Worm (Caenorhabditis elegans) whole organism, early embryonic: ENCODE measurements around the gene ceh-93.

Experiments
- B0310.2 ChIP-seq: sonication (generic microtip); optimal IDR thresholded peaks from 2 replicates; lab custom pipeline; 2016; ENCODE audit warnings: mild to moderate bottlenecking, missing genetic modification characterization, missing compliant biosample characterization
- F13C5.2 ChIP-seq: sonication (generic microtip); optimal IDR thresholded peaks from 2 replicates; lab custom pipeline; 2017; ENCODE audit warnings: mild to moderate bottlenecking, missing genetic modification characterization, inconsistent platforms, missing compliant biosample characterization
- aly-1 ChIP-seq: sonication (generic microtip); optimal IDR thresholded peaks from 2 replicates; lab custom pipeline; 2016; ENCODE audit warnings: missing genetic modification characterization, missing compliant biosample characterization
- ama-1 ChIP-seq: fragments of 150-350 bp; optimal IDR thresholded peaks from 2 replicates; lab custom pipeline; 2014
- ceh-13 ChIP-seq: fragments of 200-800 bp; sonication (Bioruptor generic); optimal IDR thresholded peaks from 2 replicates; lab custom pipeline; 2018; ENCODE audit warnings: mild to moderate bottlenecking, missing genetic modification characterization, missing compliant biosample characterization
- ceh-36 ChIP-seq: sonication (generic microtip); optimal IDR thresholded peaks from 2 replicates; lab custom pipeline; 2016; ENCODE audit warnings: missing genetic modification characterization, inconsistent platforms, missing compliant biosample characterization
- ets-7 ChIP-seq: sonication (generic microtip); optimal IDR thresholded peaks from 2 replicates; lab custom pipeline; 2016; ENCODE audit warnings: missing genotype, missing genetic modification characterization, missing compliant biosample characterization
- flt-1 ChIP-seq: fragments of 200-800 bp; sonication (Bioruptor generic); IDR thresholded peaks from 2 replicates; pipeline ENCODE4 v1.3.6; 2022; ENCODE audit warnings: missing genetic modification characterization, missing compliant biosample characterization
- hmbx-1 ChIP-seq: sonication (generic microtip); optimal IDR thresholded peaks from 2 replicates; lab custom pipeline; 2016; ENCODE audit warnings: mild to moderate bottlenecking, missing genetic modification characterization, missing compliant biosample characterization
- hmg-4 ChIP-seq: fragments of 200-800 bp; sonication (Bioruptor generic); optimal IDR thresholded peaks from 2 replicates; lab custom pipeline; 2018; ENCODE audit warnings: mild to moderate bottlenecking, missing genetic modification characterization, missing compliant biosample characterization
- hnd-1 ChIP-seq: sonication (generic microtip); optimal IDR thresholded peaks from 2 replicates; lab custom pipeline; 2016; ENCODE audit warnings: missing genetic modification characterization, missing compliant biosample characterization
- pes-1 ChIP-seq: fragments of 200-800 bp; sonication (Bioruptor generic); IDR thresholded peaks from 2 replicates; pipeline ENCODE4 v1.3.6; 2022; ENCODE audit warnings: missing genetic modification reagents, missing genetic modification characterization, missing compliant biosample characterization
- scrt-1 ChIP-seq: fragments of 200-800 bp; sonication (Bioruptor generic); IDR thresholded peaks from 2 replicates; pipeline ENCODE4 v1.3.6; 2022; ENCODE audit warnings: missing genetic modification characterization, missing compliant biosample characterization
- sea-1 ChIP-seq: fragments of 200-800 bp; sonication (Bioruptor generic); conservative IDR thresholded peaks from 2 replicates; pipeline ENCODE4 v1.3.6; 2022; ENCODE audit warnings: missing genetic modification characterization, missing compliant biosample characterization
- tbx-11 ChIP-seq: fragments of 200-800 bp; sonication (Bioruptor generic); IDR thresholded peaks from 2 replicates; pipeline ENCODE4 v1.3.6; 2022; ENCODE audit warnings: missing genetic modification characterization, missing compliant biosample characterization
- tbx-37 ChIP-seq: fragments of 200-800 bp; sonication (Bioruptor generic); conservative IDR thresholded peaks from 2 replicates; pipeline ENCODE4 v1.3.6; 2022; ENCODE audit warnings: missing genetic modification reagents, missing genetic modification characterization, missing compliant biosample characterization
- tra-4 ChIP-seq: sonication (generic microtip); optimal IDR thresholded peaks from 2 replicates; lab custom pipeline; 2017; ENCODE audit warnings: missing genetic modification characterization, missing compliant biosample characterization

ceh-93 gene

ce11 chrX:421407-421784, 32.8 kb upstream of the ceh-93 start, which contains the start of gene col-19:
col-19 (plus strand) TSS chrX:421707.
- no peak for TF ChIP-seq ceh-36 (tag; lab: Kevin White, UChicago)
- TF ChIP-seq flt-1 (GFP tag; lab: Robert Waterston, UW) = no peak
- TF ChIP-seq tra-4 (tag; lab: Kevin White, UChicago) = no peak
- TF ChIP-seq tbx-11 (GFP tag; lab: Robert Waterston, UW) = no peak
- no peak for TF ChIP-seq B0310.2 (tag; lab: Kevin White, UChicago)
- TF ChIP-seq ama-1 (lab: Kevin White, UChicago) = no peak
- TF ChIP-seq hnd-1 (tag; lab: Kevin White, UChicago) = no peak

ce11 chrX:410073-410572, 21.5 kb upstream of the ceh-93 start:
- TF ChIP-seq hmg-4 (GFP tag; lab: Kevin White, UChicago) (peak; percentile 98), scrt-1 (GFP tag; lab: Robert Waterston, UW) (peak; percentile 92), B0310.2 (tag; lab: Kevin White, UChicago) (peak; percentile 78), flt-1 (GFP tag; lab: Robert Waterston, UW) (peak; percentile 91), aly-1 (tag; lab: Kevin White, UChicago) (peak; percentile 89), F13C5.2 (tag; lab: Kevin White, UChicago) (peak; percentile 96), tbx-37 (GFP tag; lab: Robert Waterston, UW) (peak; percentile 82), ceh-36 (tag; lab: Kevin White, UChicago) (peak; percentile 80), hnd-1 (tag; lab: Kevin White, UChicago) (peak; percentile 77), tra-4 (tag; lab: Kevin White, UChicago) (peak; percentile 54), pes-1 (GFP tag; lab: Robert Waterston, UW) (peak; percentile 93), ets-7 (tag; lab: Kevin White, UChicago) (peak; percentile 85), ama-1 (lab: Kevin White, UChicago) (no peak), sea-1 (peak; percentile 92), tbx-11 (GFP tag; lab: Robert Waterston, UW) (peak; percentile 93), hmbx-1 (tag; lab: Kevin White, UChicago) (peak; percentile 71), ceh-13 (GFP tag; lab: Kevin White, UChicago) (peak; percentile 82)

- TF ChIP-seq F13C5.2 (tag; lab: Kevin White, UChicago) = no peak
- no peak for TF ChIP-seq tra-4 (tag; lab: Kevin White, UChicago)
- no peak for TF ChIP-seq hmg-4 (GFP tag; lab: Kevin White, UChicago)
- TF ChIP-seq ets-7 (tag; lab: Kevin White, UChicago) = no peak
- TF ChIP-seq sea-1 = no peak
- no peak for TF ChIP-seq hmbx-1 (tag; lab: Kevin White, UChicago)
- TF ChIP-seq flt-1 (GFP tag; lab: Robert Waterston, UW) = no peak
- TF ChIP-seq hnd-1 (tag; lab: Kevin White, UChicago) = no peak
Measured at ce11 chrX:404597-404996, 16.0 kb upstream of the ceh-93 start, which contains the start of gene R04A9.1. R04A9.1 (plus strand) TSS chrX:404897.

- TF ChIP-seq ama-1 (lab: Kevin White, UChicago) (no peak), sea-1 (no peak), hmbx-1 (tag; lab: Kevin White, UChicago) (no peak)
Measured at ce11 chrX:402951-403350, 14.4 kb upstream of the ceh-93 start.

- TF ChIP-seq pes-1 (GFP tag; lab: Robert Waterston, UW) (no peak), sea-1 (peak; percentile 50; the same call in 1 of the 2 replicates)
Measured at ce11 chrX:399535-399934, 10.9 kb upstream of the ceh-93 start.

- TF ChIP-seq pes-1 (GFP tag; lab: Robert Waterston, UW) (no peak), hmg-4 (GFP tag; lab: Kevin White, UChicago) (no peak), tbx-11 (GFP tag; lab: Robert Waterston, UW) (no peak), scrt-1 (GFP tag; lab: Robert Waterston, UW) (no peak), ama-1 (lab: Kevin White, UChicago) (no peak), B0310.2 (tag; lab: Kevin White, UChicago) (no peak), hnd-1 (tag; lab: Kevin White, UChicago) (no peak), aly-1 (tag; lab: Kevin White, UChicago) (no peak), hmbx-1 (tag; lab: Kevin White, UChicago) (no peak)
Measured at ce11 chrX:397259-397658, 8.7 kb upstream of the ceh-93 start, which contains the start of gene R04A9.6. R04A9.6 (plus strand) TSS chrX:397559.

ce11 chrX:394709-395108, 6.1 kb upstream of the ceh-93 start, which contains the start of gene R04A9.7:
R04A9.7 (minus strand) TSS chrX:394892.
- no peak for TF ChIP-seq B0310.2 (tag; lab: Kevin White, UChicago)
- TF ChIP-seq hmg-4 (GFP tag; lab: Kevin White, UChicago) = no peak
- no peak for TF ChIP-seq ceh-13 (GFP tag; lab: Kevin White, UChicago)
- no peak for TF ChIP-seq ama-1 (lab: Kevin White, UChicago)
- no peak for TF ChIP-seq flt-1 (GFP tag; lab: Robert Waterston, UW)

ce11 chrX:390469-390868, 1.9 kb upstream of the ceh-93 start, which contains the start of gene R04A9.9:
R04A9.9 (minus strand) TSS chrX:390569.
- TF ChIP-seq F13C5.2 (tag; lab: Kevin White, UChicago) (no peak), tra-4 (tag; lab: Kevin White, UChicago) (no peak), scrt-1 (GFP tag; lab: Robert Waterston, UW) (no peak), flt-1 (GFP tag; lab: Robert Waterston, UW) (no peak), B0310.2 (tag; lab: Kevin White, UChicago) (no peak), ceh-36 (tag; lab: Kevin White, UChicago) (no peak)
